Worm (Caenorhabditis elegans): ENCODE measurements around the gene lam-2.
A peak's percentile ranks its signal among the peaks of the same experiment; 100 is the strongest.

Gene lam-2

DNA sequence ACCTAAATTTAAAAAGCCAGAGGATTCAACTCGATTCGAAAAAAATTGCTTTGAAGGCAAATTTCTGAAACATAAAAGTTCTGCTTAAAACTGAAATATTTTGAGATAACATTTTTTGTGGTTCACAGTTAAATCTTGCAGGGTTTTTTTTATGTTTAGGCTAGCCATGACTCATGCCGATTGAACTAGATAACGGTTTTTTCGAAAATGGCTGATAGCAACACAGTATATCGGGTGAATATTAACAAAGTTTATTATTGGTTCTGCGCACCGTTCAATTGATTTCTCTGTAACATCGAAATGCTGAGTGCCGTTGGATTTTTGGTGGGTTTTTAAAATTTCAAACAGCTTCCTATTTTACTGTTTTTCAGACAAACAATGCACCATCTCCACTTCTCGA, 26.3 kb upstream of the lam-2 start, which contains the start of gene F43E12.1:
F43E12.1 (plus strand) TSS at position 301 of the 400 bp plus-strand sequence.
- TF ChIP-seq fkh-2 (tag; optimal IDR thresholded peaks at IDR 0.05) (no peak), pqm-1 (tag; optimal IDR thresholded peaks at IDR 0.05) (no peak), R02D3.7 (tag; optimal IDR thresholded peaks at IDR 0.05) (no peak), ceh-16 (tag; optimal IDR thresholded peaks at IDR 0.05) (no peak)

DNA sequence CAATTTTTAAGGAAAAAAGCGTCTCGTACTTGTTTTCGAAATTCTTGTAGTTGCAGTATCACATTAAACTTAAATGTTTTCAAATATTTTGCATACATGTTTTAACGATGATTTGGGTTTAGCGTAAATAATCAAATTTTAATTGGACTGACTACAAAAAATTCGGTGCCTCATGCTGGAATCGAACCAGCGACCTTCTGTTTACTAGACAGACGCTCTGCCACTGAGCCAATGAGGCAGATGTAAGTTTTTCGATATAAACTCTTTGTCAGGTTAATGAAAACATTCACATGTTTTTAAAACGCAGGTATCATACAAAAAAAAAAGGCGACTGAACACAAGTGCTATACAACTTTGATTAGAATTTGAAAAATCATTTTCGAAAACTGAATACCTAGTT, 25.8 kb upstream of the lam-2 start:
- peak; percentile 25 for TF ChIP-seq nhr-43 (tag; optimal IDR thresholded peaks at IDR 0.05; ENCODE audit: poor library complexity, severe bottlenecking)
- TF ChIP-seq unc-62 (GFP tag; optimal IDR thresholded peaks at IDR 0.05) = no peak
- peak; percentile 27 for TF ChIP-seq pqm-1 (tag; optimal IDR thresholded peaks at IDR 0.05)
- peak; percentile 29 for TF ChIP-seq elt-2 (tag; optimal IDR thresholded peaks at IDR 0.05)

DNA sequence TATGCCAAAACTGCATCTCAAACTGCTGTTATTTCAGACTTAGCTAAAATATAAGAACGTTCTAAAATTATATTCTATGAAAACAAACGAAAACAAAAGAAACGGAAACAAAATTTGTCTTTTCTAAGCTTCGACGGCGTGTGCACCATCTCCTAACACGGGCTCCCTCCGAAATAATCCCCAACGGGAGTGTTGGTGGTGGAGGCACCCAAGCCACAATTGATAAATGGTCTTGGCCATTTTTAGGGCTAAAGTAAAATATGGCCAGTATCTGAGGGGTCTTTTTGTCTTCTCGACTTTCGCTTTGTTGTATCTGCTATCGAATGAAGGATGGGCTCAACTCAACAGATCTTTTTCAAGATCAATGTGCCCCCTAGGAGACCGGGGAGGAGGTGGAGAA, 24.4 kb upstream of the lam-2 start:
- TF ChIP-seq mdl-1 (tag; optimal IDR thresholded peaks at IDR 0.05) (no peak), elt-1 (tag; optimal IDR thresholded peaks at IDR 0.05) (no peak), lin-39 (tag; optimal IDR thresholded peaks at IDR 0.05) (peak; percentile 55), fkh-10 (GFP tag; optimal IDR thresholded peaks at IDR 0.05) (no peak), nhr-23 (tag; optimal IDR thresholded peaks at IDR 0.05) (no peak)

DNA sequence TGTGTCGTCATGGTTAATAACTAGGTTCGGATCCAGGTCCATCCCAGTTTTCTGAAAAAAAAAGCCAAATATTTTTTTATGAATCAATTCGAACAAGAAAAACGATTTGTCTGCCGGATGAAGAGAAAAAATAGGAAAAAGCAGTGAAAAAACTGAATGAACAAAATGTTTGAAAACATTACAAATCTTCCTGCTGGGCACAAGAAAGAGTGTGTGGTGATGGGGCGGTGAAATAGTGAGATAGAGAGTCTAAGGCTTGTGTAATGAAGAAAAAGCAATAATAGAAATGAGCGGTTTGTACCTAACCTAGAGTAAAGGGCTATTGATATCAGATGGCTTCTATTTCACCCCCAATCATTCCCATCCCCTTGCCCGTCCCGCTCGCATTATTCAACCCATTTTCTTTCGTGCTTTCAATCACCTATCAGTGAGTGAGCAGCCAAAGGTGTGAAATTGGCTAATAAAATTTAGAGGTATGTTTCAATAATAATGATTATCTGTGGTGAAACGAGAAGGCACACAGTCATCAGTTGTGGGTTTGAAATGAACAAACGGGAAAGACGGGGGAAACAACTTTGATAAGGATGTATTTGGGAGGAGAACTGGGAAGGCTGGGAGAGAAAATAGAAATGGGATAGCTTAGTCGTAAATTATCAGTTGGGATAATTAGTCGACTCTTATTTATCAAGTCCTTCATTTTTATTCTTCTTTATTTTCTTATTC, 19.7 kb upstream of the lam-2 start, which contains the start of gene bar-1:
bar-1 (minus strand) TSS at position 51 of the 723 bp plus-strand sequence.
- TF ChIP-seq elt-2 (tag; optimal IDR thresholded peaks at IDR 0.05) (peak; percentile 58), ceh-28 (tag; optimal IDR thresholded peaks at IDR 0.05) (no peak), R02D3.7 (tag; optimal IDR thresholded peaks at IDR 0.05) (no peak)

DNA sequence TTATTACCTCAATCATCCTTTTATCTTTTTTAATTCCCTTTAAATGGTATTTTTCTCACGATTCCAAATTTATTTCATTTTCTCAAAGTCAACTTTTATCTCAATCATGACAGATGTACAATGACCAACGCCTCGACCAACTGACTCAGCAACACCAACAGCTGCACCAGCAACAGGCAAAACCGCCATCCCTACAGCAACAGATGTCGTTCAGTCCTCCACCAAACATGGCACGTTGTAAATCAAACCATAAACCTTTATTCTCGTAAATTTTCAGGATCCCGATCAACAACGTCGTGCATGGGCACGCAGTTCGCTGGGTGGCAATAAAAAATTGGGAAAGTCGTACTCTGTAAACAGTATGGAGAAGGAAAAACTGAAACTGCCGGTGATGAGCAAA, 11.7 kb upstream of the lam-2 start:
- TF ChIP-seq nhr-25 (tag; optimal IDR thresholded peaks at IDR 0.05) = no peak
- no peak for TF ChIP-seq nhr-11 (tag; optimal IDR thresholded peaks at IDR 0.05)
- TF ChIP-seq egl-27 (tag; optimal IDR thresholded peaks at IDR 0.05) = no peak
- no peak for TF ChIP-seq snpc-4 (tag; optimal IDR thresholded peaks at IDR 0.05)
- TF ChIP-seq nhr-237 (tag; optimal IDR thresholded peaks at IDR 0.05) = no peak
- no peak for TF ChIP-seq ZK546.5 (tag; optimal IDR thresholded peaks at IDR 0.05)
- TF ChIP-seq ama-1 (optimal IDR thresholded peaks at IDR 0.05) = no peak
- no peak for TF ChIP-seq nfya-1 (tag; optimal IDR thresholded peaks at IDR 0.05; ENCODE audit: insufficient read depth)
- TF ChIP-seq mml-1 (tag; optimal IDR thresholded peaks at IDR 0.05) = no peak
- no peak for TF ChIP-seq nhr-43 (tag; optimal IDR thresholded peaks at IDR 0.05; ENCODE audit: poor library complexity, severe bottlenecking)
- TF ChIP-seq nhr-12 (tag; optimal IDR thresholded peaks at IDR 0.05) = no peak
- no peak for TF ChIP-seq skn-1 (tag; optimal IDR thresholded peaks at IDR 0.05)
- TF ChIP-seq unc-39 (tag; optimal IDR thresholded peaks at IDR 0.05) = no peak
- no peak for TF ChIP-seq ceh-28 (tag; optimal IDR thresholded peaks at IDR 0.05)
- TF ChIP-seq daf-12 (tag; optimal IDR thresholded peaks at IDR 0.05) = no peak
- TF ChIP-seq aly-2 (tag; optimal IDR thresholded peaks at IDR 0.05) = no peak

DNA sequence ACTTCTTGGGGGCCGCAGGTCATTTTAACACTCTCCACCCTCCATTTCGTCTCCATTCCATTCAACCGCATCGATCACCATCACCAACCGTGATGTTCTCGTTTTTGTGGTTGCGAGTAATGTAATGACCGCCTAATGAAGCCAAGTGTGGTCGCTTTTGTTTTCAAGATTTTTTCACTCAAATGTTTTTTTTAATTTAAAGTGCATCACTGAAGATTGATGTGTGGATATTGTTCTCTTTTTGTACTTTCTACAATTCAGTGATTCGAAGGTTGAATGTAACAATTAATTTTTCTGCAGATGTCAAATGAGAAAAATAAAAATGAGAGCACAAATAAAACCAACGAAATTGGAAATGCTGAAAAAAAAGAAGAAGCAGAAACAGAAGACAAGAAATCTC, 7.7 kb upstream of the lam-2 start, which contains the start of gene pgp-10:
pgp-10 (plus strand) TSS at position 301 of the 400 bp plus-strand sequence.
- TF ChIP-seq R02D3.7 (tag; optimal IDR thresholded peaks at IDR 0.05) (no peak), fkh-10 (GFP tag; optimal IDR thresholded peaks at IDR 0.05) (no peak), ceh-28 (tag; optimal IDR thresholded peaks at IDR 0.05) (no peak), nhr-76 (tag; optimal IDR thresholded peaks at IDR 0.05) (no peak), ceh-16 (tag; optimal IDR thresholded peaks at IDR 0.05) (no peak), ztf-4 (tag; optimal IDR thresholded peaks at IDR 0.05) (no peak)

DNA sequence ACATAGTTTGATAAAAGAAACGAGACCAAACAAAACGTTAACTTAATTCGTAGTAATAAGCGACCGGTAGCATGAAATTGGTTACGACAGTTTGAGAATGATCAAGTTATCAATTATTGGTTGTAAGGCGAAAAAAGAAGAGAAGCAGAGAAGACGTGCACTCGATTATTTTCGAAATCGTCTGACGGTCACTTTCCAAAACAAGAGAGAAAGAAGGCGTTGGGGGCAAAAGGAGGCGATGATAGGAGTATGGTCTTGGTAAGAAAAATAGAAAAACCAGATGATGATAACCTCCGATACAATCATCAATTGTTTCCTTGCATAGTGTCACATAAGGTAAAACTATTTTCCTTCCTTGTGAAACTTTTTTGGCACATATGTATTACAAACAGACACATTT, 6.4 kb upstream of the lam-2 start:
- no peak for TF ChIP-seq tbx-2 (tag; optimal IDR thresholded peaks at IDR 0.05)
- TF ChIP-seq nhr-23 (tag; optimal IDR thresholded peaks at IDR 0.05) = peak; percentile 46

All from whole organism, L3 larva.